Fruit fly (Drosophila melanogaster): ENCODE results near the gene CG15602.
A peak's percentile ranks its signal among the peaks of the same experiment; 100 is the strongest.

The CG15602 gene

DNA sequence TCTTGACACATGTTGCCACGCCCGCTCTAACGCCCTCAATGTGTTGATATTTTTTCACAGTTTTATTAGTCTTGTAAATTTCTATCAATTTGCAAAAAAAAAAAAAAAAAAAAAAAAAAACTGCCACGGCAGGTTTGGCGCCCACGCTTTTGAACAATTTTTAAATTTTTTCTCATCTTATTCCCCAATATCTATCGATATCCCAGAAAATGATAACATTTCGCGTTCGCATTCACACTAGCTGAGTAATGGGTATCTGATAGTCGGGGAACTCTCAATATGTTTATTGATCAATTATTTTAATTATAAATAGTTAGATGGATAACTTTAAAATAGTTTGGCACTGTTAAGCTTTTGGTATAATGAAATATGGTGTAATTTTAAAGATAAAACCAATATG lies 42.1 kb downstream of the CG15602 start:
- no peak for TF ChIP-seq brk (GFP tag; optimal IDR thresholded peaks at IDR 0.05)
- TF ChIP-seq dmrt93B (GFP tag; optimal IDR thresholded peaks at IDR 0.05), result no peak
- TF ChIP-seq Hr83 (GFP tag; optimal IDR thresholded peaks at IDR 0.05; ENCODE audit: poor library complexity, severe bottlenecking), result no peak
- no peak for TF ChIP-seq lola (GFP tag; optimal IDR thresholded peaks at IDR 0.05)
- TF ChIP-seq Hr78 (GFP tag; optimal IDR thresholded peaks at IDR 0.05), result no peak
- TF ChIP-seq dsf (GFP tag; optimal IDR thresholded peaks at IDR 0.05; ENCODE audit: borderline replicate concordance), result no peak
- no peak for TF ChIP-seq sage (GFP tag; optimal IDR thresholded peaks at IDR 0.05)
- no peak for TF ChIP-seq HLH106 (tag; optimal IDR thresholded peaks at IDR 0.05)
- no peak for TF ChIP-seq Sp1 (GFP tag; optimal IDR thresholded peaks at IDR 0.05)
- TF ChIP-seq usp (GFP tag; optimal IDR thresholded peaks at IDR 0.05), result no peak
- TF ChIP-seq OdsH (GFP tag; optimal IDR thresholded peaks at IDR 0.05), result no peak

DNA sequence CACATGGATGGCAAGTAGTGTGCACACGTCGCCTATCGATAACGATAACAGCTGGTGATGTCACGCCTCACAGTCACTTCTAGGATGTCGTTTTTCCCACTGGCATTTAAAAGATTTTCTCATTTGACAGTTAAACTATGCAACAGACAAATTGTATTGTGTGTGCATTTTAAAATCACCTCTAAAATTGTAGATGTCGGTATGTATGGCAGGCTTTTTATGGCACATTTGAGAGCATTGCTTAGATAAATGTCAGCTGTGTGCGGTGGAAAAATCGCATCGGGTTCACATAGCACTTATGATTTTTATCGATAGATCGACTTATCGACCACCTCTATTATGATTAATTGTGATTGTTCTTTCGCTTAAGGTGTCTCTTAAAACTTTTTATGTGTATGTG lies 44.9 kb downstream of the CG15602 start, which contains the start of the genes ArgRS and CG8578:
ArgRS (minus strand) TSS at position 7 of the 400 bp plus-strand sequence.
CG8578 (plus strand) TSS at position 338 of the 400 bp plus-strand sequence.
- TF ChIP-seq fru (GFP tag; optimal IDR thresholded peaks at IDR 0.05) (peak; percentile 83), Myc (optimal IDR thresholded peaks at IDR 0.05) (peak; percentile 31), psq (GFP tag; optimal IDR thresholded peaks at IDR 0.05) (peak; percentile 36), Mio (GFP tag; optimal IDR thresholded peaks at IDR 0.05) (no peak), CG32264 (GFP tag; optimal IDR thresholded peaks at IDR 0.05) (no peak), Hr83 (GFP tag; optimal IDR thresholded peaks at IDR 0.05; ENCODE audit: poor library complexity, severe bottlenecking) (no peak), sage (GFP tag; optimal IDR thresholded peaks at IDR 0.05) (no peak), Hnf4 (GFP tag; optimal IDR thresholded peaks at IDR 0.05) (peak; percentile 52), GATAd (GFP tag; optimal IDR thresholded peaks at IDR 0.05) (no peak), lola (GFP tag; optimal IDR thresholded peaks at IDR 0.05) (no peak), tai (GFP tag; optimal IDR thresholded peaks at IDR 0.05) (no peak), h (GFP tag; optimal IDR thresholded peaks at IDR 0.05) (peak; percentile 54), Vsx2 (GFP tag; optimal IDR thresholded peaks at IDR 0.05; ENCODE audit: partially characterized antibody) (no peak), Rel (GFP tag; optimal IDR thresholded peaks at IDR 0.05) (no peak), Rel (tag; optimal IDR thresholded peaks at IDR 0.05) (peak; percentile 19), Sp1 (GFP tag; optimal IDR thresholded peaks at IDR 0.05) (no peak), CrebA (GFP tag; optimal IDR thresholded peaks at IDR 0.05; ENCODE audit: borderline replicate concordance) (no peak), CG9705 (GFP tag; optimal IDR thresholded peaks at IDR 0.05) (peak; percentile 21), Hr78 (GFP tag; optimal IDR thresholded peaks at IDR 0.05) (peak; percentile 51), Abd-B (GFP tag; optimal IDR thresholded peaks at IDR 0.05) (no peak), brk (GFP tag; optimal IDR thresholded peaks at IDR 0.05) (no peak), OdsH (GFP tag; optimal IDR thresholded peaks at IDR 0.05) (no peak), woc (GFP tag; optimal IDR thresholded peaks at IDR 0.05) (peak; percentile 81), br (GFP tag; optimal IDR thresholded peaks at IDR 0.05) (no peak), ey (GFP tag; optimal IDR thresholded peaks at IDR 0.05) (peak; percentile 69), dl (GFP tag; optimal IDR thresholded peaks at IDR 0.05; ENCODE audit: insufficient read depth in 1 of 2, partially characterized antibody in 2 of 2) (no peak), Dif (GFP tag; optimal IDR thresholded peaks at IDR 0.05; ENCODE audit: partially characterized antibody) (no peak), dmrt93B (GFP tag; optimal IDR thresholded peaks at IDR 0.05) (no peak), sv (GFP tag; optimal IDR thresholded peaks at IDR 0.05) (peak; percentile 46), pan (optimal IDR thresholded peaks at IDR 0.05) (no peak), dsf (GFP tag; optimal IDR thresholded peaks at IDR 0.05; ENCODE audit: borderline replicate concordance) (no peak), jim (GFP tag; optimal IDR thresholded peaks at IDR 0.05) (no peak), N (GFP tag; optimal IDR thresholded peaks at IDR 0.05) (peak; percentile 30), Dfd (GFP tag; optimal IDR thresholded peaks at IDR 0.05) (no peak), HLH106 (tag; optimal IDR thresholded peaks at IDR 0.05) (peak; percentile 85), rgr (GFP tag; optimal IDR thresholded peaks at IDR 0.05) (peak; percentile 17), usp (GFP tag; optimal IDR thresholded peaks at IDR 0.05) (no peak), foxo (GFP tag; optimal IDR thresholded peaks at IDR 0.05) (peak in 1 of 2 experiments; percentile 86), Jra (GFP tag; optimal IDR thresholded peaks at IDR 0.05) (peak; percentile 64)
